Fruit fly (Drosophila melanogaster) S2 (cell line): ENCODE results near the gene CG13086.

Experiments used
- CG8478 ChIP-seq: fragments of >200 bp; optimal IDR thresholded peaks from 2 replicates; lab custom pipeline; 2018
- CTCF ChIP-seq, 2 experiments: fragments of >200 bp; optimal IDR thresholded peaks; 2 replicates each; lab custom pipeline; 2018

CG13086 gene

DNA sequence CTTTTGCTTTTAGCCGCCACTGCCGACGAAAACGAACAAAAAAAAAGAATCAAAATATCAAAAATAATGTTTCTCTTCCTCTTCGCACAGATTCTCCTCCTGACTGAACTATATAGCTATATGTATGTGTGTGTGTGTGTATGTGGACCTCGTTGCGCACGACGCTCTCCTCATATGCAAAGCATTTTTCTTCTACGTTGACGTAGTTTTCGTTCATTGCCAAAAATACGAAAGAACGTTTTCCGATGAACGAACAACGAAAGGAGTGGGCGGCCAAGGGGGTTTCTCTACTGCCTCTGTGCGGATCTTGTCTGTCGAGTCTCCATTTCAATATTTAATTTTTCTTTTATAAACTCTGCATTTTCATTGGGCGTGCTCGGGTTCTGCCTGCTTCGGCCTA is 40.6 kb downstream of the CG13086 start:
- TF ChIP-seq CTCF (optimal IDR thresholded peaks at IDR 0.05; lab: Kevin White, UChicago), result no peak
- TF ChIP-seq CG8478, result no peak

dm6 chr2L:19405685-19406357 is 41.6 kb downstream of the CG13086 start:
- TF ChIP-seq CTCF (optimal IDR thresholded peaks at IDR 0.05; lab: Kevin White, UChicago) (no peak), CG8478 (no peak)

DNA sequence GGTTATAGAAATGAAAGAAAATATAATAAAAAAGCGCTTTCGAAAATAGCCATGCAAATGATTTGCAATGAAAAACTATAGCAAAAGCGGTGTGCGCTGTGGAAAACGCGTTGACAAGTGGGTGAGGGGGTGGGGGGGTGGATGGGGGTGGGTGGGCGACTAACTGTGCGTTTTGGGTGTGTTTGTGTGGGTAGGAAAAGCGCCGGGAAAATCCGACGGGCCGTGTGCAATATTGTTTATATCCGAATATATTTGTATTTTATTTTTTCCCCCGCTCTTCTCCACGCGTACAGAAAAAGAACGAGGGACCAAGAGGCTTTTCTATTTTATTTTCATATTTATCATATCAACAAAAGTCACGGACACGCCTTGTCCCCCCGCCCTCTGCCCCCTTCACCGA is 42.2 kb downstream of the CG13086 start:
- TF ChIP-seq CTCF (optimal IDR thresholded peaks at IDR 0.05; lab: Kevin White, UChicago), result no peak
- no peak for TF ChIP-seq CG8478

DNA sequence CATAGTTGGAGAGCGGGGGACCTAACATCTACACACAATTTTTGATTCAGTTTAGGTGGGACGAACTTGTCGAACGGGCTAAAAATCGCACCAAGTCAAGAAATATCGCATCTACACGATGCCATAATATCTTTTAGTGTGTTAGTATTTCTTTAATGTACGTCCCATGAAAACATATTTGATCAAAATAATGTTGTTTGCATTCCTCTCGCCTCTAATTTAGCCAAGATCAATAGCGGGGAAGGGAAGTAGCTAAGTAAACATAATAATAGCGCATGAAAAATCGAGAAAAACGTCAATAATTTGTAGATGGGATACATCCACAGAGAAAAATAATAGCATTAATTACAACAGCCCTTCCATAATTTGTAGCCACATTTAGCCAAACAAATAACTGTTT is 47.8 kb downstream of the CG13086 start:
- TF ChIP-seq CTCF (optimal IDR thresholded peaks at IDR 0.05; lab: Kevin White, UChicago) (no peak), CG8478 (no peak)

dm6 chr2L:19413118-19413893 is 49.1 kb downstream of the CG13086 start:
- TF ChIP-seq CG8478, result no peak

DNA sequence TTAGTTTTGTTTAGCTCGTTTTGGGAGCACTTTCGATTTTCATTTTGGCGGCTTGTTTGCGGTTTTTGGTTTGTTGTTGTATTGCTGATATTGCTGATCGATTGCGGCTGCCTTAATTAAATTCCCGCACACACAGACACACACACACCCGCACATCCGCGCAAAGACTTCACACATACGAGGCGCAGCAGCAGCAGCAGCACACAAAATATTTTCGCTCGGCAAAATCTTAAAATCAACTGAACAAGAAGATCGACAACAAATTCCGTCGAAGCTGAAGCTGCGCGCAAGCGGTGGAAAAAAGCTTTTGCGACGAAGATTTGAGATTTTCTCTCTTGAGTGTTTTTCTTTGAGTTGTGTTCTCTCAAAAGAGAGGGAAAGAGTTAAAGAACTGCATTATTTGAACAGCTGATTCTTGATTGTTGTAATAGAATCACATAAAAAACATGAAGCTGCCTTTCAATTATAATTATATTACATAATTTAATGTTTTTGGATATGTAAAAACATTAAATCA is 50.1 kb downstream of the CG13086 start:
- no peak for TF ChIP-seq CTCF (optimal IDR thresholded peaks at IDR 0.05; lab: Kevin White, UChicago)
- TF ChIP-seq CG8478, result no peak
